Fruit fly (Drosophila melanogaster) whole organism, embryonic: ENCODE data around the gene NPF.

ENCODE experiments used
- ATbp ChIP-seq: fragments of 200-800 bp; sonication (Bioruptor generic); optimal IDR thresholded peaks from 2 replicates; lab custom pipeline; 2017; ENCODE audit warnings: missing biosample characterization, mild to moderate bottlenecking, missing genetic modification characterization, missing genetic modification reagents
- Adf1 ChIP-seq: fragments of 200-800 bp; sonication (Bioruptor generic); IDR thresholded peaks from 2 replicates; pipeline ENCODE4 v1.3.6; 2022; ENCODE audit warnings: missing biosample characterization, missing genetic modification characterization
- BEAF-32 ChIP-seq: fragments of 200-800 bp; sonication (Bioruptor generic); optimal IDR thresholded peaks from 3 replicates; lab custom pipeline; 2017; ENCODE audit warnings: missing biosample characterization, missing genetic modification characterization, mild to moderate bottlenecking, moderate library complexity, missing genetic modification reagents
- CG10321 ChIP-seq: fragments of 200-800 bp; sonication (Bioruptor generic); IDR thresholded peaks from 2 replicates; pipeline ENCODE4 v1.3.6; 2022; ENCODE audit warnings: missing biosample characterization, missing genetic modification characterization
- CG16813 ChIP-seq: fragments of 200-800 bp; sonication (Bioruptor generic); IDR thresholded peaks from 3 replicates; pipeline ENCODE4 v1.3.6; 2022; ENCODE audit warnings: missing biosample characterization, missing genetic modification characterization; ENCODE audit not compliant: partially characterized antibody
- CG18619 ChIP-seq: fragments of 200-800 bp; sonication (Bioruptor generic); optimal IDR thresholded peaks from 3 replicates; lab custom pipeline; 2017; ENCODE audit warnings: missing biosample characterization, mild to moderate bottlenecking, missing genetic modification characterization
- CG18764 ChIP-seq: fragments of 200-800 bp; sonication (Bioruptor generic); optimal IDR thresholded peaks from 3 replicates; lab custom pipeline; 2016; ENCODE audit warnings: missing biosample characterization, missing genetic modification characterization
- CG2875 ChIP-seq: fragments of 200-800 bp; sonication (Bioruptor generic); optimal IDR thresholded peaks from 2 replicates; lab custom pipeline; 2017; ENCODE audit warnings: missing biosample characterization, mild to moderate bottlenecking, missing genetic modification characterization, missing genetic modification reagents
- CG31224 ChIP-seq: fragments of 200-800 bp; sonication (Bioruptor generic); IDR thresholded peaks from 2 replicates; pipeline ENCODE4 v1.3.6; 2022; ENCODE audit warnings: missing biosample characterization, missing genetic modification characterization
- CG7987 ChIP-seq: fragments of 200-800 bp; sonication (Bioruptor generic); optimal IDR thresholded peaks from 2 replicates; lab custom pipeline; 2018; ENCODE audit warnings: missing biosample characterization, mild to moderate bottlenecking, missing genetic modification characterization, moderate library complexity
- CrebB ChIP-seq: fragments of 200-800 bp; sonication (Bioruptor generic); optimal IDR thresholded peaks from 3 replicates; lab custom pipeline; 2018; ENCODE audit warnings: missing biosample characterization, mild to moderate bottlenecking, missing genetic modification characterization
- Doc2 ChIP-seq: fragments of 200-800 bp; sonication (Bioruptor generic); IDR thresholded peaks from 2 replicates; pipeline ENCODE4 v1.3.6; 2022; ENCODE audit warnings: missing biosample characterization, missing genetic modification characterization
- Dp ChIP-seq: fragments of 200-800 bp; sonication (Bioruptor generic); optimal IDR thresholded peaks from 2 replicates; lab custom pipeline; 2018; ENCODE audit warnings: missing biosample characterization, mild to moderate bottlenecking, missing genetic modification characterization, moderate library complexity
- Fer2 ChIP-seq: fragments of 200-800 bp; sonication (Bioruptor generic); optimal IDR thresholded peaks from 2 replicates; lab custom pipeline; 2018; ENCODE audit warnings: missing biosample characterization, mild to moderate bottlenecking, missing genetic modification characterization, moderate library complexity
- Hr39 ChIP-seq: fragments of >200 bp; optimal IDR thresholded peaks from 2 replicates; lab custom pipeline; 2017
- Kr ChIP-seq: fragments of 200-800 bp; sonication (Bioruptor generic); optimal IDR thresholded peaks from 2 replicates; lab custom pipeline; 2017; ENCODE audit warnings: missing biosample characterization, mild to moderate bottlenecking, missing genetic modification characterization
- MBD-R2 ChIP-seq: fragments of 200-800 bp; sonication (Bioruptor generic); IDR thresholded peaks from 2 replicates; pipeline ENCODE4 v1.3.6; 2022; ENCODE audit warnings: missing biosample characterization, missing genetic modification characterization
- Mad ChIP-seq: fragments of 200-800 bp; sonication (Bioruptor generic); optimal IDR thresholded peaks from 2 replicates; lab custom pipeline; 2016; ENCODE audit warnings: missing biosample characterization, missing genetic modification characterization
- Med ChIP-seq: fragments of 200-800 bp; sonication (Bioruptor generic); peaks from one replicate; lab custom pipeline; 2016; ENCODE audit warnings: missing biosample characterization, missing genetic modification characterization, mild to moderate bottlenecking, inconsistent platforms, moderate library complexity
- Mrtf ChIP-seq: fragments of 200-800 bp; sonication (Bioruptor generic); IDR thresholded peaks from 3 replicates; pipeline ENCODE4 v1.3.6; 2022; ENCODE audit warnings: missing biosample characterization, missing genetic modification characterization
- Neu2 ChIP-seq: fragments of 200-800 bp; sonication (Bioruptor generic); optimal IDR thresholded peaks from 3 replicates; lab custom pipeline; 2016; ENCODE audit warnings: missing biosample characterization, missing genetic modification characterization, borderline replicate concordance
- Nf-YA ChIP-seq: fragments of 200-800 bp; sonication (Bioruptor generic); IDR thresholded peaks from 2 replicates; pipeline ENCODE4 v1.3.6; 2022; ENCODE audit warnings: missing biosample characterization, missing genetic modification characterization
- Oaz ChIP-seq: fragments of 200-800 bp; sonication (Bioruptor generic); IDR thresholded peaks from 2 replicates; pipeline ENCODE4 v1.3.6; 2022; ENCODE audit warnings: missing biosample characterization, missing genetic modification characterization
- Optix ChIP-seq: fragments of 200-800 bp; sonication (Bioruptor generic); IDR thresholded peaks from 3 replicates; pipeline ENCODE4 v1.3.6; 2022; ENCODE audit warnings: missing biosample characterization, missing genetic modification characterization
- Pdp1 ChIP-seq, 2 experiments: fragments of 200-800 bp; sonication (Bioruptor generic); optimal IDR thresholded peaks; 3 replicates each; lab custom pipeline; 2016; ENCODE audit warnings: missing biosample characterization in 2 of 2, missing genetic modification characterization in 2 of 2, mild to moderate bottlenecking in 1 of 2, moderate library complexity in 1 of 2
- Stat92E ChIP-seq, 3 experiments: fragments of >200 bp in 2 of 3; fragments of 200-800 bp in 1 of 3; sonication (Bioruptor generic) in 1 of 3; optimal IDR thresholded peaks; 2 replicates each; lab custom pipeline; 2017 to 2019; ENCODE audit warnings: missing biosample characterization in 3 of 3, missing genetic modification characterization in 3 of 3, mild to moderate bottlenecking in 1 of 3, moderate library complexity in 1 of 3
- Tbp ChIP-seq: fragments of >200 bp; optimal IDR thresholded peaks from 2 replicates; lab custom pipeline; 2018; ENCODE audit warnings: missing biosample characterization, missing genetic modification characterization
- Xbp1 ChIP-seq: fragments of 200-800 bp; sonication (Bioruptor generic); optimal IDR thresholded peaks from 3 replicates; lab custom pipeline; 2016; ENCODE audit warnings: missing biosample characterization, mild to moderate bottlenecking, missing genetic modification characterization
- amos ChIP-seq: fragments of 200-800 bp; sonication (Bioruptor generic); IDR thresholded peaks from 2 replicates; pipeline ENCODE4 v1.3.6; 2022; ENCODE audit warnings: missing biosample characterization, missing genetic modification characterization; ENCODE audit not compliant: partially characterized antibody
- ash1 ChIP-seq: fragments of 200-800 bp; sonication (Bioruptor generic); optimal IDR thresholded peaks from 2 replicates; lab custom pipeline; 2018; ENCODE audit warnings: missing biosample characterization, mild to moderate bottlenecking, missing genetic modification characterization
- bbx ChIP-seq: fragments of 200-800 bp; sonication (Bioruptor generic); IDR thresholded peaks from 2 replicates; pipeline ENCODE4 v1.3.6; 2022; ENCODE audit warnings: missing biosample characterization, missing genetic modification characterization; ENCODE audit not compliant: partially characterized antibody
- cg ChIP-seq: fragments of 200-800 bp; sonication (Bioruptor generic); optimal IDR thresholded peaks from 3 replicates; lab custom pipeline; 2019; ENCODE audit warnings: missing biosample characterization, mild to moderate bottlenecking, missing genetic modification characterization, moderate library complexity
- chinmo ChIP-seq: fragments of 200-800 bp; sonication (Bioruptor generic); IDR thresholded peaks from 4 replicates; pipeline ENCODE4 v1.3.6; 2022; ENCODE audit warnings: missing biosample characterization, missing genetic modification characterization; ENCODE audit not compliant: partially characterized antibody
- crol ChIP-seq: fragments of 200-800 bp; sonication (Bioruptor generic); IDR thresholded peaks from 2 replicates; pipeline ENCODE4 v1.3.6; 2022; ENCODE audit warnings: missing biosample characterization, missing genetic modification characterization
- eve ChIP-seq, 2 experiments: fragments of >200 bp; optimal IDR thresholded peaks; 2 replicates each; lab custom pipeline; 2017; ENCODE audit warnings: missing biosample characterization in 2 of 2, missing genetic modification characterization in 2 of 2
- ftz-f1 ChIP-seq: fragments of 200-800 bp; sonication (Bioruptor generic); optimal IDR thresholded peaks from 2 replicates; lab custom pipeline; 2016; ENCODE audit warnings: missing biosample characterization, missing genetic modification characterization
- grn ChIP-seq: fragments of 200-800 bp; sonication (Bioruptor generic); optimal IDR thresholded peaks from 3 replicates; lab custom pipeline; 2017; ENCODE audit warnings: missing biosample characterization, missing genetic modification characterization
- onecut ChIP-seq: fragments of 200-800 bp; sonication (Bioruptor generic); IDR thresholded peaks from 2 replicates; pipeline ENCODE4 v1.3.6; 2022; ENCODE audit warnings: missing biosample characterization, missing genetic modification characterization
- scrt ChIP-seq: fragments of 200-800 bp; sonication (Bioruptor generic); optimal IDR thresholded peaks from 2 replicates; lab custom pipeline; 2018; ENCODE audit warnings: missing biosample characterization, mild to moderate bottlenecking, missing genetic modification characterization, moderate library complexity
- sens ChIP-seq: fragments of 200-800 bp; sonication (Bioruptor generic); peaks from one replicate; lab custom pipeline; 2016; ENCODE audit warnings: missing biosample characterization, missing genetic modification characterization
- shn ChIP-seq: fragments of 200-800 bp; sonication (Bioruptor generic); optimal IDR thresholded peaks from 3 replicates; lab custom pipeline; 2016; ENCODE audit warnings: missing biosample characterization, missing genetic modification characterization
- sqz ChIP-seq: fragments of 200-800 bp; sonication (Bioruptor generic); optimal IDR thresholded peaks from 3 replicates; lab custom pipeline; 2018; ENCODE audit warnings: missing biosample characterization, mild to moderate bottlenecking, missing genetic modification characterization
- unpg ChIP-seq: fragments of 200-800 bp; sonication (Bioruptor generic); optimal IDR thresholded peaks from 3 replicates; lab custom pipeline; 2018; ENCODE audit warnings: missing biosample characterization, mild to moderate bottlenecking, missing genetic modification characterization, moderate library complexity
- vvl ChIP-seq: fragments of 200-800 bp; sonication (Bioruptor generic); IDR thresholded peaks from 2 replicates; pipeline ENCODE4 v1.3.6; 2022; ENCODE audit warnings: missing biosample characterization, missing genetic modification characterization

The NPF gene

dm6 chr3R:16625844-16626430 lies 16.9 kb downstream of the NPF start (continued):
- TF ChIP-seq CG16813 (GFP tag; lab: Robert Waterston, UW) (0 out of 3 replicates have a peak, but pooled peaks have one; percentile 16), Med (GFP tag; lab: Kevin White, UChicago) (peak; percentile 72), CrebB (tag; lab: Kevin White, UChicago) (peak; percentile 27), Stat92E (GFP tag; optimal IDR thresholded peaks at IDR 0.05; lab: Kevin White, UChicago) (no peak), cg (GFP tag; lab: Kevin White, UChicago) (peak; percentile 57), Adf1 (GFP tag; lab: Robert Waterston, UW) (peak; percentile 85), Optix (GFP tag; lab: Robert Waterston, UW) (no peak), Oaz (GFP tag; lab: Robert Waterston, UW) (no peak), BEAF-32 (no peak), Tbp (GFP tag; lab: Kevin White, UChicago) (no peak), crol (GFP tag; lab: Robert Waterston, UW) (peak; percentile 54; the same call in 1 of the 2 replicates)

- TF ChIP-seq Dp (GFP tag; lab: Kevin White, UChicago) (no peak), Pdp1 (GFP tag; optimal IDR thresholded peaks at IDR 0.05; lab: Kevin White, UChicago) (peak in 1 of 2 experiments; percentile 24), onecut (GFP tag; lab: Robert Waterston, UW) (peak; percentile 82), sqz (GFP tag; lab: Kevin White, UChicago) (peak; percentile 8), Hr39 (lab: Kevin White, UChicago) (no peak), Neu2 (GFP tag; lab: Kevin White, UChicago) (no peak), unpg (GFP tag; lab: Kevin White, UChicago) (no peak), ftz-f1 (GFP tag; lab: Kevin White, UChicago) (peak; percentile 85), CG2875 (no peak), CG31224 (GFP tag; lab: Robert Waterston, UW) (no peak), Xbp1 (GFP tag; lab: Kevin White, UChicago) (no peak), eve (GFP tag; optimal IDR thresholded peaks at IDR 0.05; lab: Kevin White, UChicago) (no peak), Adf1 (GFP tag; lab: Robert Waterston, UW) (0 out of 2 replicates have a peak, but pooled peaks have one; percentile 19), vvl (peak; percentile 65; the same call in 1 of the 2 replicates), Doc2 (GFP tag; lab: Robert Waterston, UW) (no peak), ash1 (GFP tag; lab: Kevin White, UChicago) (no peak), Nf-YA (GFP tag; lab: Robert Waterston, UW) (0 out of 2 replicates have a peak, but pooled peaks have one; percentile 36), shn (GFP tag; lab: Kevin White, UChicago) (no peak), amos (no peak; the same call in 1 of the 2 replicates), Kr (no peak), Mad (no peak), sens (GFP tag; lab: Kevin White, UChicago) (no peak), CG10321 (no peak), ATbp (GFP tag; lab: Kevin White, UChicago) (no peak), CG18764 (GFP tag; lab: Kevin White, UChicago) (no peak), Fer2 (tag; lab: Kevin White, UChicago) (no peak), grn (no peak), CG7987 (no peak), chinmo (GFP tag; lab: Robert Waterston, UW) (0 out of 4 replicates have a peak, but pooled peaks have one; percentile 56), CG18619 (GFP tag; lab: Kevin White, UChicago) (no peak), Mrtf (GFP tag; lab: Robert Waterston, UW) (no peak), bbx (GFP tag; lab: Robert Waterston, UW) (no peak), scrt (peak; percentile 62), MBD-R2 (peak; percentile 20; the same call in 1 of the 2 replicates)
Observed at dm6 chr3R:16626899-16627432, 17.9 kb downstream of the NPF start.
